Fruit fly (Drosophila melanogaster): Measurements from ENCODE around the gene dos.

Gene dos

DNA sequence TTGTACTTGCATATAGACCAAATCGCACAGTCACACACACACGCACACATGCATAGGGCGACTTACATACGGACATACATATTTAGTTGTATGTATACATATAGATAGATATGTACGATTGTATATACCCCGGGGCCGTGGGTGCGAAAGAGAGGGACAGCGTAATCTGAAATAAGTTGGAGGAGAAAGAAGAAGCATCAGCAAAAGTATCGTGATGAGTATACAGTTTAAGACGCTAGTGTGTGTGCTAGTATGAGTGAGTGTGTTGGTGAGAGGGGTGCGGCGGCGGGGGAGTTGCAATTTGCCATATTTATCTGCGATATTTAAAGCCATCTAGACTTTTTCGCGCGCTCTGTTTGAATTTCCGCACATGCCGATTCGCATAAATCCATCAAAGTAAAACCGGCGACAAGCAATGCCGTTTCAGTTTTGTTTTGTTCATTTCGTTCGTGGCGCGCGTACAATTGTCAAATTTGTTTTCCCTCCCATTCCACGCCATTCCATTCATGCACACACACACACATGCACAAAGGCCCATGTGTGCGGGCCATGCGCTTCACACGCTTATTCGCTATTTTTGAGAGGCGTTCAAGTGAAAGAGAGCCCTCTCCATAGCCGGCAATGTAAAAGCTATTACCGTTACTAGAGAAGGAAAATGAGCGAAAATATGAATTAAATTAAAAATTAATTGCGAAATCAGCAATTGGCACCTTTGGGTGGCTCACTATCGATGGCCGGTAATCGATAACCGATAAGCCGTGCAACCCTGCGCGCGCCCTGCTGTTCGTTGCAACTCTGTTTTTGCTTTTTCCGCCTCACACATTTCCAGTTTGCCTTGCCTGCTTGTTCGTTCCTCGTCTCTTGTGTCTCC lies 46.0 kb downstream of the dos start (continued):
- TF ChIP-seq Oli (tag; optimal IDR thresholded peaks at IDR 0.05) (peak; percentile 59), seq (GFP tag; IDR thresholded peaks at IDR 0.05) (peak; percentile 56; the same call in 1 of the 2 replicates), CoRest (tag; optimal IDR thresholded peaks at IDR 0.05) (peak; percentile 68), CG13123 (GFP tag; optimal IDR thresholded peaks at IDR 0.05) (peak; percentile 26), CG1603 (tag; optimal IDR thresholded peaks at IDR 0.05) (peak; percentile 88), Pdp1 (GFP tag; optimal IDR thresholded peaks at IDR 0.05) (peak; percentile 79 to 84), usp (GFP tag; optimal IDR thresholded peaks at IDR 0.05) (no peak), unpg (GFP tag; optimal IDR thresholded peaks at IDR 0.05) (peak; percentile 80), ssp (GFP tag; IDR thresholded peaks at IDR 0.05) (peak; percentile 52), h (optimal IDR thresholded peaks at IDR 0.05) (no peak), CG17568 (GFP tag; optimal IDR thresholded peaks at IDR 0.05) (peak; percentile 80), slbo (GFP tag; IDR thresholded peaks at IDR 0.05) (peak; percentile 74), fd102C (GFP tag; optimal IDR thresholded peaks at IDR 0.05) (peak; percentile 67), sd (tag; optimal IDR thresholded peaks at IDR 0.05) (peak; percentile 39), CG17612 (GFP tag; IDR thresholded peaks at IDR 0.05) (0 out of 2 replicates have a peak, but pooled peaks have one; percentile 48), chm (GFP tag; IDR thresholded peaks at IDR 0.05) (peak; percentile 94), Ssrp (tag; optimal IDR thresholded peaks at IDR 0.05) (peak; percentile 15), trh (GFP tag; optimal IDR thresholded peaks at IDR 0.05) (peak; percentile 19), CG10321 (GFP tag; IDR thresholded peaks at IDR 0.05) (peak; percentile 72), CG8359 (GFP tag; optimal IDR thresholded peaks at IDR 0.05; ENCODE audit: borderline replicate concordance) (peak; percentile 24), gsb (GFP tag; IDR thresholded peaks at IDR 0.05) (peak; percentile 74), scrt (GFP tag; optimal IDR thresholded peaks at IDR 0.05) (peak; percentile 81), lab (GFP tag; optimal IDR thresholded peaks at IDR 0.05) (peak; percentile 96), Nf-YB (GFP tag; optimal IDR thresholded peaks at IDR 0.05) (peak; percentile 54), CG14710 (tag; optimal IDR thresholded peaks at IDR 0.05) (peak; percentile 78), hth (optimal IDR thresholded peaks at IDR 0.05) (no peak), CG18599 (GFP tag; optimal IDR thresholded peaks at IDR 0.05) (peak; percentile 89), jigr1 (GFP tag; IDR thresholded peaks at IDR 0.05) (no peak), bcd (GFP tag; optimal IDR thresholded peaks at IDR 0.05) (peak; percentile 87), CG9932 (GFP tag; IDR thresholded peaks at IDR 0.05) (peak; percentile 68), Kr (GFP tag; optimal IDR thresholded peaks at IDR 0.05) (peak; percentile 51), Aef1 (GFP tag; IDR thresholded peaks at IDR 0.05) (0 out of 3 replicates have a peak, but pooled peaks have one; percentile 9), CG11093 (GFP tag; IDR thresholded peaks at IDR 0.05) (peak; percentile 34; the same call in 1 of the 3 replicates), CG15601 (tag; optimal IDR thresholded peaks at IDR 0.05) (peak; percentile 73), CG7372 (GFP tag; IDR thresholded peaks at IDR 0.05) (peak; percentile 70; the same call in 1 of the 2 replicates), Sry-β (GFP tag; optimal IDR thresholded peaks at IDR 0.05) (peak; percentile 51), HmgD (GFP tag; optimal IDR thresholded peaks at IDR 0.05) (peak; percentile 54), Usf (GFP tag; optimal IDR thresholded peaks at IDR 0.05) (peak; percentile 34), Fer1 (GFP tag; optimal IDR thresholded peaks at IDR 0.05) (peak; percentile 93), CG6791 (GFP tag; IDR thresholded peaks at IDR 0.05; ENCODE audit: partially characterized antibody) (peak; percentile 85), Dll (GFP tag; IDR thresholded peaks at IDR 0.05; ENCODE audit: partially characterized antibody) (peak; percentile 72; the same call in 2 of the 4 replicates), gfzf (GFP tag; optimal IDR thresholded peaks at IDR 0.05) (peak; percentile 32), Dfd (GFP tag; optimal IDR thresholded peaks at IDR 0.05) (no peak), tio (GFP tag; optimal IDR thresholded peaks at IDR 0.05) (no peak), cad (GFP tag; optimal IDR thresholded peaks at IDR 0.05) (no peak), Lim3 (GFP tag; IDR thresholded peaks at IDR 0.05) (no peak), tgo (GFP tag; IDR thresholded peaks at IDR 0.05) (peak; percentile 68), maf-S (GFP tag; optimal IDR thresholded peaks at IDR 0.05) (peak; percentile 68)
